Worm (Caenorhabditis elegans): ENCODE results near the gene C23H3.5.
"Not testable (repeated sequence)": the region's sequence is repeated elsewhere in the genome, so short reads cannot be mapped to it uniquely, and the experiment has no call there.

C23H3.5 gene

ce11 chrII:91419-91818, 44.0 kb downstream of the C23H3.5 start, which contains the start of gene mcat-1:
Gene mcat-1 (minus strand): TSS chrII:91519.
- TF ChIP-seq zip-8 (tag; optimal IDR thresholded peaks at IDR 0.05) (peak; percentile 1), nhr-12 (tag; optimal IDR thresholded peaks at IDR 0.05) (no peak)

ce11 chrII:95177-95576, 47.8 kb downstream of the C23H3.5 start, which contains the start of gene C50D2.7:
Gene C50D2.7 (minus strand): TSS chrII:95277.
- no peak for TF ChIP-seq ces-1 (GFP tag; optimal IDR thresholded peaks at IDR 0.05)
- TF ChIP-seq lsy-2 (tag; optimal IDR thresholded peaks at IDR 0.05), result no peak

ce11 chrII:97992-98763, 50.8 kb downstream of the C23H3.5 start, which contains the start of the genes luc-7L3 and sftb-6:
Gene luc-7L3 (minus strand): TSS chrII:98027.
Gene sftb-6 (plus strand): TSS chrII:98404.
- TF ChIP-seq snpc-4 (tag; optimal IDR thresholded peaks at IDR 0.05) (no peak), lsy-2 (tag; optimal IDR thresholded peaks at IDR 0.05) (peak; percentile 48), mls-2 (tag; optimal IDR thresholded peaks at IDR 0.05) (no peak), unc-62 (GFP tag; optimal IDR thresholded peaks at IDR 0.05) (no peak), ztf-11 (tag; optimal IDR thresholded peaks at IDR 0.05) (no peak), pha-4 (tag; optimal IDR thresholded peaks at IDR 0.05) (no peak), ces-1 (GFP tag; optimal IDR thresholded peaks at IDR 0.05) (peak; percentile 74), mab-5 (tag; optimal IDR thresholded peaks at IDR 0.05) (peak; percentile 16), sptf-1 (tag; optimal IDR thresholded peaks at IDR 0.05) (no peak), ceh-83 (GFP tag; optimal IDR thresholded peaks at IDR 0.05) (peak; percentile 3), nhr-76 (tag; optimal IDR thresholded peaks at IDR 0.05) (no peak), nhr-237 (tag; optimal IDR thresholded peaks at IDR 0.05) (peak; percentile 34), nhr-12 (tag; optimal IDR thresholded peaks at IDR 0.05) (no peak), flh-1 (GFP tag; optimal IDR thresholded peaks at IDR 0.05) (no peak), unc-39 (tag; optimal IDR thresholded peaks at IDR 0.05) (no peak), blmp-1 (tag; optimal IDR thresholded peaks at IDR 0.05) (no peak), ceh-39 (tag; optimal IDR thresholded peaks at IDR 0.05) (peak; percentile 41), mep-1 (tag; optimal IDR thresholded peaks at IDR 0.05) (no peak), drap-1 (GFP tag; optimal IDR thresholded peaks at IDR 0.05) (no peak), nhr-2 (tag; optimal IDR thresholded peaks at IDR 0.05) (peak; percentile 28), zip-8 (tag; optimal IDR thresholded peaks at IDR 0.05) (no peak), ham-2 (GFP tag; optimal IDR thresholded peaks at IDR 0.05) (no peak)

DNA sequence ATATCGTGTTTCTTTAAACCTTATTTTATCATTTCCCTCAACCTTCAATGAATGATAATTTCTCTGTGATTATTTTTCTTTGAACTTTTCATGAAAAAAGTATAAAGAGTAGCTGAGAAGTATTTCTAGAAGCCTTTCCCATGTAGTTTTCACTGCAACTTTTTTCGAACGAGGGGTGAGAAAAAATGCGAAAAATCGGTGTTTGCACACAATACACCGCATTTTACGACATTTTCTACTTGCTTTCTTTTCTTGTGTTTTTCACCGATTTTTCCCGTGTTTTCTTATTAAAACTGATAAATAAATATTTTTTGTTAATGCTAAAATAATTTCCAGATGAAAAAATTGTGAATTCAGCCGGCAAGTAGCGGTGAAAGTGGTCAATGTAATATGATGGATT, 51.5 kb downstream of the C23H3.5 start, which contains the start of gene C50D2.10:
TSS of gene C50D2.10 (plus strand) at position 245 of the 400 bp plus-strand sequence.
- not testable (repeated sequence) for TF ChIP-seq nhr-28, pha-4, zip-8 (tag; optimal IDR thresholded peaks at IDR 0.05)

Data from whole organism, mixed stage, embryonic.